Fruit fly (Drosophila melanogaster) whole organism, adult: Measurements from ENCODE around the gene CG3632.
A peak's percentile ranks its signal among the peaks of the same experiment; 100 is the strongest.

ENCODE experiments used
- CG12768 ChIP-seq: fragments of 200-800 bp; sonication (Bioruptor generic); optimal IDR thresholded peaks from 2 replicates; lab custom pipeline; 2017; ENCODE audit warnings: missing biosample characterization, missing genetic modification characterization, mild to moderate bottlenecking, moderate library complexity, missing genetic modification reagents
- CG1620 ChIP-seq: fragments of 200-800 bp; sonication (Bioruptor generic); optimal IDR thresholded peaks from 2 replicates; lab custom pipeline; 2016; ENCODE audit warnings: missing biosample characterization, missing genetic modification characterization
- Clk ChIP-seq: fragments of 200-800 bp; sonication (Bioruptor generic); optimal IDR thresholded peaks from 2 replicates; lab custom pipeline; 2017; ENCODE audit warnings: missing biosample characterization, missing genetic modification characterization
- Crg-1 ChIP-seq: fragments of 200-800 bp; sonication (Bioruptor generic); optimal IDR thresholded peaks from 2 replicates; lab custom pipeline; 2016; ENCODE audit warnings: missing biosample characterization, missing genetic modification characterization
- Hr96 ChIP-seq: fragments of 200-800 bp; sonication (Bioruptor generic); optimal IDR thresholded peaks from 2 replicates; lab custom pipeline; 2016; ENCODE audit warnings: missing biosample characterization, missing genetic modification characterization
- Mnt ChIP-seq: fragments of 200-800 bp; sonication (Bioruptor generic); optimal IDR thresholded peaks from 2 replicates; lab custom pipeline; 2016; ENCODE audit warnings: missing biosample characterization, mild to moderate bottlenecking, missing genetic modification characterization
- bab1 ChIP-seq: fragments of 200-800 bp; sonication (Bioruptor generic); optimal IDR thresholded peaks from 3 replicates; lab custom pipeline; 2019; ENCODE audit warnings: missing biosample characterization, mild to moderate bottlenecking, missing genetic modification characterization, moderate library complexity
- cnc ChIP-seq, 2 experiments: fragments of >200 bp; optimal IDR thresholded peaks; 2 replicates each; lab custom pipeline; 2017
- kay ChIP-seq: fragments of 200-800 bp; sonication (Bioruptor generic); peaks from one replicate; lab custom pipeline; 2016; ENCODE audit warnings: missing biosample characterization, missing genetic modification characterization, borderline replicate concordance

dm6 chrX:16278783-16279182, 17.7 kb upstream of the CG3632 start:
- TF ChIP-seq CG12768 (GFP tag; lab: Kevin White, UChicago) (peak; percentile 68), Crg-1 (peak; percentile 20), Hr96 (GFP tag; lab: Kevin White, UChicago) (peak; percentile 81), Clk (no peak), Mnt (GFP tag; lab: Kevin White, UChicago) (peak; percentile 40), cnc (optimal IDR thresholded peaks at IDR 0.05; lab: Kevin White, UChicago) (no peak), kay (no peak), bab1 (peak; percentile 91), CG1620 (GFP tag; lab: Kevin White, UChicago) (peak; percentile 20)
